Worm (Caenorhabditis elegans) whole organism, L2 larva: ENCODE measurements around the gene ain-1.

Experiments
- F13H6.1 ChIP-seq: sonication (generic microtip); optimal IDR thresholded peaks from 2 replicates; lab custom pipeline; 2016; ENCODE audit warnings: missing genetic modification characterization, missing compliant biosample characterization
- R02D3.7 ChIP-seq: fragments of 150-350 bp; optimal IDR thresholded peaks from 2 replicates; lab custom pipeline; 2014; ENCODE audit warnings: missing biosample characterization, missing genetic modification characterization
- Y55F3AM.14 ChIP-seq: fragments of 200-800 bp; sonication (Bioruptor generic); optimal IDR thresholded peaks from 2 replicates; lab custom pipeline; 2018; ENCODE audit warnings: mild to moderate bottlenecking, missing genetic modification characterization, missing compliant biosample characterization
- ZK546.5 ChIP-seq: sonication (generic microtip); optimal IDR thresholded peaks from 2 replicates; lab custom pipeline; 2017; ENCODE audit warnings: missing biosample characterization, missing genetic modification characterization
- alr-1 ChIP-seq: fragments of 150-350 bp; optimal IDR thresholded peaks from 2 replicates; lab custom pipeline; 2014; ENCODE audit warnings: missing biosample characterization, missing genetic modification characterization
- aly-2 ChIP-seq: fragments of 150-350 bp; optimal IDR thresholded peaks from 2 replicates; lab custom pipeline; 2014; ENCODE audit warnings: missing biosample characterization, missing genetic modification characterization
- ama-1 ChIP-seq: fragments of 150-350 bp; optimal IDR thresholded peaks from 2 replicates; lab custom pipeline; 2018; ENCODE audit warnings: inconsistent platforms
- blmp-1 ChIP-seq: sonication (generic microtip); optimal IDR thresholded peaks from 2 replicates; lab custom pipeline; 2017; ENCODE audit warnings: missing genetic modification characterization, mild to moderate bottlenecking, missing compliant biosample characterization, antibody characterized with exemption, moderate library complexity; ENCODE audit not compliant: insufficient read depth
- crh-2 ChIP-seq: sonication (generic microtip); optimal IDR thresholded peaks from 2 replicates; lab custom pipeline; 2017; ENCODE audit warnings: missing biosample characterization, missing genetic modification characterization
- dmd-4 ChIP-seq: sonication (generic microtip); optimal IDR thresholded peaks from 2 replicates; lab custom pipeline; 2017; ENCODE audit warnings: missing biosample characterization, missing genetic modification characterization
- egl-27 ChIP-seq: sonication (generic microtip); optimal IDR thresholded peaks from 3 replicates; lab custom pipeline; 2017; ENCODE audit warnings: missing biosample characterization, missing genetic modification reagents, missing genetic modification characterization
- elt-1 ChIP-seq: fragments of 150-350 bp; optimal IDR thresholded peaks from 2 replicates; lab custom pipeline; 2014; ENCODE audit warnings: missing biosample characterization, missing genetic modification characterization
- elt-3 ChIP-seq: sonication (generic microtip); optimal IDR thresholded peaks from 2 replicates; lab custom pipeline; 2017; ENCODE audit warnings: missing biosample characterization, missing genetic modification characterization
- fos-1 ChIP-seq: fragments of 150-350 bp; optimal IDR thresholded peaks from 2 replicates; lab custom pipeline; 2014; ENCODE audit warnings: missing biosample characterization, missing genetic modification characterization
- gmeb-1 ChIP-seq: fragments of 150-350 bp; optimal IDR thresholded peaks from 2 replicates; lab custom pipeline; 2014; ENCODE audit warnings: missing biosample characterization, missing genetic modification characterization
- lin-11 ChIP-seq: fragments of 150-350 bp; sonication (generic microtip); optimal IDR thresholded peaks from 2 replicates; lab custom pipeline; 2014; ENCODE audit warnings: missing biosample characterization, missing genetic modification characterization, inconsistent platforms, mixed read lengths
- lin-13 ChIP-seq: fragments of 150-350 bp; optimal IDR thresholded peaks from 2 replicates; lab custom pipeline; 2014; ENCODE audit warnings: missing biosample characterization, missing genetic modification reagents, missing genetic modification characterization
- lin-39 ChIP-seq: fragments of 150-350 bp; optimal IDR thresholded peaks from 2 replicates; lab custom pipeline; 2014; ENCODE audit warnings: missing biosample characterization, missing genetic modification reagents, missing genetic modification characterization
- lsy-2 ChIP-seq, 2 experiments: fragments of 150-350 bp in 1 of 2; sonication (generic microtip) in 1 of 2; optimal IDR thresholded peaks; 2 replicates each; lab custom pipeline; 2014 to 2017; ENCODE audit warnings: missing biosample characterization in 2 of 2, missing genetic modification characterization in 2 of 2
- mab-5 ChIP-seq: fragments of 150-350 bp; optimal IDR thresholded peaks from 2 replicates; lab custom pipeline; 2014; ENCODE audit warnings: missing biosample characterization, missing genetic modification characterization
- mbf-1 ChIP-seq: sonication (generic microtip); optimal IDR thresholded peaks from 2 replicates; lab custom pipeline; 2017; ENCODE audit warnings: missing biosample characterization, missing genetic modification characterization
- mdl-1 ChIP-seq, 2 experiments: fragments of 150-350 bp in 1 of 2; sonication (generic microtip) in 1 of 2; optimal IDR thresholded peaks; 2 replicates each; lab custom pipeline; 2017; ENCODE audit warnings: missing biosample characterization in 2 of 2, missing genetic modification characterization in 2 of 2
- nhr-10 ChIP-seq: sonication (generic microtip); optimal IDR thresholded peaks from 2 replicates; lab custom pipeline; 2017; ENCODE audit warnings: missing biosample characterization, missing genetic modification characterization
- nhr-12 ChIP-seq: fragments of 150-350 bp; optimal IDR thresholded peaks from 2 replicates; lab custom pipeline; 2014; ENCODE audit warnings: missing biosample characterization, missing genetic modification characterization
- nhr-129 ChIP-seq: fragments of 150-350 bp; optimal IDR thresholded peaks from 2 replicates; lab custom pipeline; 2014; ENCODE audit warnings: missing biosample characterization, missing genetic modification characterization
- nhr-21 ChIP-seq: fragments of 150-350 bp; optimal IDR thresholded peaks from 2 replicates; lab custom pipeline; 2014; ENCODE audit warnings: missing biosample characterization, missing genetic modification characterization
- nhr-23 ChIP-seq: fragments of 150-350 bp; optimal IDR thresholded peaks from 2 replicates; lab custom pipeline; 2014; ENCODE audit warnings: missing biosample characterization, missing genetic modification reagents, missing genetic modification characterization
- nhr-237 ChIP-seq: fragments of 150-350 bp; optimal IDR thresholded peaks from 2 replicates; lab custom pipeline; 2014; ENCODE audit warnings: missing biosample characterization, missing genetic modification characterization
- nhr-25 ChIP-seq: fragments of 150-350 bp; sonication (generic microtip); optimal IDR thresholded peaks from 3 replicates; lab custom pipeline; 2014; ENCODE audit warnings: missing biosample characterization, missing genetic modification characterization
- nhr-6 ChIP-seq: fragments of 150-350 bp; optimal IDR thresholded peaks from 2 replicates; lab custom pipeline; 2014; ENCODE audit warnings: missing biosample characterization, missing genetic modification characterization
- peb-1 ChIP-seq: fragments of 150-350 bp; optimal IDR thresholded peaks from 2 replicates; lab custom pipeline; 2014; ENCODE audit warnings: missing biosample characterization, missing genetic modification characterization
- sem-4 ChIP-seq: fragments of 150-350 bp; optimal IDR thresholded peaks from 2 replicates; lab custom pipeline; 2014; ENCODE audit warnings: missing biosample characterization, missing genetic modification reagents, missing genetic modification characterization
- skn-1 ChIP-seq: sonication (generic microtip); optimal IDR thresholded peaks from 2 replicates; lab custom pipeline; 2017; ENCODE audit warnings: missing biosample characterization, missing genetic modification characterization
- sma-3 ChIP-seq: sonication (generic microtip); optimal IDR thresholded peaks from 2 replicates; lab custom pipeline; 2016; ENCODE audit warnings: missing genetic modification reagents, missing genetic modification characterization, missing compliant biosample characterization
- sma-9 ChIP-seq, 2 experiments: fragments of 150-350 bp in 1 of 2; sonication (generic microtip) in 1 of 2; optimal IDR thresholded peaks; 2 replicates each; lab custom pipeline; 2014 to 2016; ENCODE audit warnings: missing genetic modification characterization in 2 of 2, mild to moderate bottlenecking in 1 of 2, missing biosample characterization in 1 of 2, missing compliant biosample characterization in 1 of 2, missing genetic modification reagents in 1 of 2, moderate library complexity in 1 of 2
- snpc-4 ChIP-seq: fragments of 150-350 bp; optimal IDR thresholded peaks from 2 replicates; lab custom pipeline; 2014; ENCODE audit warnings: missing biosample characterization, missing genetic modification characterization
- unc-39 ChIP-seq: fragments of 150-350 bp; optimal IDR thresholded peaks from 2 replicates; lab custom pipeline; 2014; ENCODE audit warnings: missing biosample characterization, missing genetic modification characterization
- unc-55 ChIP-seq: fragments of 150-350 bp; sonication (generic microtip); optimal IDR thresholded peaks from 3 replicates; lab custom pipeline; 2014; ENCODE audit warnings: missing biosample characterization, missing genetic modification reagents, missing genetic modification characterization
- unc-62 ChIP-seq: fragments of 150-350 bp; optimal IDR thresholded peaks from 2 replicates; lab custom pipeline; 2014; ENCODE audit warnings: missing biosample characterization, missing genetic modification reagents, missing genetic modification characterization
- zag-1 ChIP-seq: fragments of 150-350 bp; optimal IDR thresholded peaks from 2 replicates; lab custom pipeline; 2014; ENCODE audit warnings: missing biosample characterization, missing genetic modification characterization
- ztf-1 ChIP-seq: fragments of 200-800 bp; sonication (Bioruptor generic); conservative IDR thresholded peaks from 2 replicates; pipeline ENCODE4 v1.3.6; 2022; ENCODE audit warnings: missing genetic modification characterization, missing compliant biosample characterization
- ztf-4 ChIP-seq: fragments of 150-350 bp; optimal IDR thresholded peaks from 2 replicates; lab custom pipeline; 2014; ENCODE audit warnings: missing biosample characterization, missing genetic modification characterization

ain-1 gene

DNA sequence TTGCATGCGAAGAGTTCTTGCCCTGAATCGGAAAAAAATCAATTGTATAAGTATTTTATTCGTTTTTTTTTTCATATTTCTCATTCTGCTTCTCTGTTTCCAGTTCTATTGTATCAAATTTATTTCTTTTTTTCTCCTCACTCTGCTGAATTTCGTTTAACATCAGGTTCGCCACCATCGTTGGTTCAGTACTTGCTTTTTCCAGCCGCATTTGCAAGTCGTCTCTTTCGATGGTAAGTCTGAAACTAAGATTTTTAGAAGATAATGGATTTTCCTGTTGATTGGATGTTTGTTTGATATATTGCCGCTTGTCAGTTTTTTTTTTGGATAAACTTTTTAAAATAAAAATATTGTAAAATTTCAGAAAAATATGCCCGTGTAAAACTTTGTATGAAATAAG, 6.1 kb upstream of the ain-1 start:
- no peak for TF ChIP-seq blmp-1 (tag; lab: Kevin White, UChicago)
- no peak for TF ChIP-seq fos-1 (tag; lab: Kevin White, UChicago)
- TF ChIP-seq lin-39 (tag; lab: Kevin White, UChicago): no peak
- no peak for TF ChIP-seq lsy-2 (tag; optimal IDR thresholded peaks at IDR 0.05; lab: Kevin White, UChicago)
- no peak for TF ChIP-seq Y55F3AM.14 (GFP tag; lab: Kevin White, UChicago)
- no peak for TF ChIP-seq ZK546.5
- TF ChIP-seq lin-11: no peak
- no peak for TF ChIP-seq lin-13 (GFP tag; lab: Kevin White, UChicago)
- TF ChIP-seq nhr-10: no peak
- TF ChIP-seq unc-39 (tag; lab: Kevin White, UChicago): no peak
- TF ChIP-seq nhr-23 (tag; lab: Kevin White, UChicago): no peak
- no peak for TF ChIP-seq R02D3.7 (tag; lab: Kevin White, UChicago)
- TF ChIP-seq aly-2 (tag; lab: Kevin White, UChicago): no peak
- TF ChIP-seq, all 48 proteins: peak for 0

DNA sequence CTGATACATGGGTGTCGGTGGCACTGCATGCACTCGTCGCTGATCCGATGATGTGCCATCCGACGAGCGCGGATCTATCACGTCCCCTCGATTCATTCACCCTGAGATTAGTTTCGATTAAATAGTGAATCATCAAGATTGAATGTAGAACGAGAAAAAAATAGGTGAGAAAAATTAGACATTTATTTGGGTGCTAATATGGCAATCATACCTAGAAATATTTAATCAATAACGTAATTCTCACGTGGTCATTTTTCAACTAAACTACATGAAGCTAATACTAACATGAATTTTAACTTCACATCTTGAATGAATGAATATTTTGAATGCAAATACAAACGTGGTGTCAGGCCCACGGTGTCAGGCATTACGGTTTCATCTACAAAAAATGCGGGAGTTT, 3.8 kb upstream of the ain-1 start, which contains the start of gene F59C12.3:
Gene F59C12.3, minus strand, starts transcription at position 101 of the 400 bp plus-strand sequence.
- no peak for TF ChIP-seq skn-1 (tag; lab: Kevin White, UChicago)
- TF ChIP-seq fos-1 (tag; lab: Kevin White, UChicago): no peak
- no peak for TF ChIP-seq mbf-1 (tag; lab: Kevin White, UChicago)
- TF ChIP-seq elt-1: no peak
- no peak for TF ChIP-seq zag-1
- TF ChIP-seq lin-39 (tag; lab: Kevin White, UChicago): no peak
- TF ChIP-seq elt-3 (tag; lab: Kevin White, UChicago): no peak
- no peak for TF ChIP-seq unc-39 (tag; lab: Kevin White, UChicago)
- no peak for TF ChIP-seq unc-55 (GFP tag; lab: Kevin White, UChicago)
- TF ChIP-seq Y55F3AM.14 (GFP tag; lab: Kevin White, UChicago): no peak

DNA sequence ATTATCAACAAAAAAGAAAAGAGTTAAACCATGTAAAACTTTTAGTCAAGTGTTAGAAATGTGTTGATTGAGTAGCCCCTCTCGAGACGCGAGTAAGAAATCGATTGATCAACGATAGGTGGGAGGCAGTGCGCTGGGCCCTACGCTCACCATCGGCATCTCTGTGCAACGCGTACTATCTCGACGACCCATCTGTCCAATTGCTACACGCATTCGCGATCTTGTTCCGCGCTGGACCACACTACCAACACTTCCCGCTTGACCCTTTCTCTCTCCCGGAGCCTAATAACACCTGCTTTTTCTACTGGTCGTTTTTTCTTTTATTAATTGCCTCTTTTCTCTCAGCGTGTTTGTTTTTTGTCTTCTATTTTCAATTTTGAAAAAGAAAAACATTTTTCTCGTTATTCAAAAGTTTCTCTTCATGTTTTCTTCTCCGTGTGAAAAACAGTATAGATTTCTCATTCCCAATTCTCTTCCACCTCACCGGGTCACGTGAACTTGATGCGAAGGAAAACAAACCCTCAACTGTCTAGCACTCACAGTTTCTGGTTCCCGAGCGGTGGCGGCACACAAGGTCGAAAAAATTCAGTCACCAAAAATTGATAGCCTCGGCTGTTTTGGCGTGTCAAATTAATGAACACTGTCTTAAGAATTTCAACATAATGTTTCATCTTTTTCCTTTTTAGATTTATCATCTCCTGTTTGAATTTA, 1.8 kb upstream of the ain-1 start:
- TF ChIP-seq nhr-12 (tag; lab: Kevin White, UChicago): no peak
- TF ChIP-seq F13H6.1 (tag; lab: Kevin White, UChicago): peak; percentile 41
- TF ChIP-seq ama-1 (lab: Kevin White, UChicago): peak; percentile 28

ce11 chrX:16612293-16612946, 831 bp upstream of the ain-1 start:
- TF ChIP-seq alr-1 (tag; lab: Kevin White, UChicago) (no peak), dmd-4 (tag; lab: Kevin White, UChicago) (no peak), sem-4 (tag; lab: Kevin White, UChicago) (peak; percentile 96), peb-1 (tag; lab: Kevin White, UChicago) (no peak), crh-2 (tag; lab: Kevin White, UChicago) (peak; percentile 96), nhr-25 (tag; lab: Kevin White, UChicago) (peak; percentile 96), sma-3 (peak; percentile 95), lin-39 (tag; lab: Kevin White, UChicago) (peak; percentile 87), egl-27 (tag; lab: Kevin White, UChicago) (peak; percentile 97), lsy-2 (tag; optimal IDR thresholded peaks at IDR 0.05; lab: Kevin White, UChicago) (peak; percentile 76 to 91), skn-1 (tag; lab: Kevin White, UChicago) (no peak), unc-55 (GFP tag; lab: Kevin White, UChicago) (peak; percentile 95), mab-5 (tag; lab: Kevin White, UChicago) (peak; percentile 75), lin-11 (peak; percentile 89), elt-3 (tag; lab: Kevin White, UChicago) (no peak), zag-1 (peak; percentile 89), nhr-23 (tag; lab: Kevin White, UChicago) (no peak), ztf-1 (0 out of 2 replicates have a peak, but pooled peaks have one; percentile 19), ama-1 (lab: Kevin White, UChicago) (no peak), sma-9 (GFP tag; optimal IDR thresholded peaks at IDR 0.05; lab: Kevin White, UChicago) (peak; percentile 92), sma-9 (tag; optimal IDR thresholded peaks at IDR 0.05; lab: Kevin White, UChicago) (no peak), snpc-4 (tag; lab: Kevin White, UChicago) (peak; percentile 74), ZK546.5 (no peak), nhr-6 (peak; percentile 97), nhr-237 (peak; percentile 32), nhr-21 (tag; lab: Kevin White, UChicago) (peak; percentile 97), lin-13 (GFP tag; lab: Kevin White, UChicago) (peak; percentile 94), unc-62 (GFP tag; lab: Kevin White, UChicago) (no peak), nhr-10 (peak; percentile 67), elt-1 (no peak), F13H6.1 (tag; lab: Kevin White, UChicago) (peak; percentile 99), ztf-4 (tag; lab: Kevin White, UChicago) (peak; percentile 92), nhr-129 (tag; lab: Kevin White, UChicago) (peak; percentile 97), mdl-1 (tag; optimal IDR thresholded peaks at IDR 0.05; lab: Kevin White, UChicago) (peak; percentile 92 to 97), Y55F3AM.14 (GFP tag; lab: Kevin White, UChicago) (peak; percentile 97), gmeb-1 (tag; lab: Kevin White, UChicago) (peak; percentile 62), fos-1 (tag; lab: Kevin White, UChicago) (peak; percentile 89)
